Worm (Caenorhabditis elegans) whole organism, L4 larva: Measurements from ENCODE around the gene col-38.
A peak's percentile ranks its signal among the peaks of the same experiment; 100 is the strongest.

Experiments used
- D1046.2 ChIP-seq: fragments of 200-800 bp; sonication (Bioruptor generic); IDR thresholded peaks from 2 replicates; pipeline ENCODE4 v1.3.6; 2022; ENCODE audit warnings: missing genetic modification characterization, missing compliant biosample characterization
- F49E8.2 ChIP-seq: sonication (generic microtip); optimal IDR thresholded peaks from 2 replicates; lab custom pipeline; 2016; ENCODE audit warnings: missing compliant biosample characterization, mild to moderate bottlenecking, missing genetic modification characterization, borderline replicate concordance
- aly-2 ChIP-seq: sonication (generic microtip); optimal IDR thresholded peaks from 2 replicates; lab custom pipeline; 2018; ENCODE audit warnings: missing biosample characterization, missing genetic modification characterization
- ceh-20 ChIP-seq: fragments of 200-800 bp; sonication (Bioruptor generic); IDR thresholded peaks from 2 replicates; pipeline ENCODE4 v1.3.6; 2022; ENCODE audit warnings: missing genetic modification reagents, missing genetic modification characterization, missing compliant biosample characterization
- ceh-28 ChIP-seq: fragments of 150-350 bp; optimal IDR thresholded peaks from 2 replicates; lab custom pipeline; 2014; ENCODE audit warnings: missing biosample characterization, missing genetic modification reagents, missing genetic modification characterization
- ceh-32 ChIP-seq: sonication (generic microtip); optimal IDR thresholded peaks from 2 replicates; lab custom pipeline; 2016; ENCODE audit warnings: mild to moderate bottlenecking, missing genetic modification characterization, missing compliant biosample characterization; ENCODE audit not compliant: poor library complexity
- ceh-62 ChIP-seq: sonication (generic microtip); optimal IDR thresholded peaks from 2 replicates; lab custom pipeline; 2017; ENCODE audit warnings: missing biosample characterization, missing genetic modification characterization
- ceh-82 ChIP-seq: sonication (generic microtip); optimal IDR thresholded peaks from 2 replicates; lab custom pipeline; 2017; ENCODE audit warnings: missing biosample characterization, missing genetic modification characterization
- daf-19 ChIP-seq: fragments of 200-800 bp; sonication (Bioruptor generic); conservative IDR thresholded peaks from 2 replicates; pipeline ENCODE4 v1.3.6; 2022; ENCODE audit warnings: missing genetic modification characterization, missing compliant biosample characterization
- fkh-10 ChIP-seq: fragments of 150-350 bp; optimal IDR thresholded peaks from 2 replicates; lab custom pipeline; 2014; ENCODE audit warnings: missing biosample characterization, missing genetic modification reagents, missing genetic modification characterization
- hif-1 ChIP-seq, 2 experiments: sonication (generic microtip); optimal IDR thresholded peaks; 2 replicates each; lab custom pipeline; 2016 to 2017; ENCODE audit warnings: missing compliant biosample characterization in 2 of 2, missing genetic modification characterization in 2 of 2, missing genetic modification reagents in 2 of 2, missing genotype in 2 of 2, mild to moderate bottlenecking in 1 of 2
- hlh-30 ChIP-seq: sonication (generic microtip); optimal IDR thresholded peaks from 2 replicates; lab custom pipeline; 2017; ENCODE audit warnings: antibody characterized with exemption, mild to moderate bottlenecking, missing genetic modification characterization, missing compliant biosample characterization; ENCODE audit not compliant: insufficient read depth
- jun-1 ChIP-seq: fragments of 150-350 bp; optimal IDR thresholded peaks from 2 replicates; lab custom pipeline; 2014; ENCODE audit warnings: missing biosample characterization, missing genetic modification reagents, missing genetic modification characterization
- lin-13 ChIP-seq: fragments of 150-350 bp; optimal IDR thresholded peaks from 2 replicates; lab custom pipeline; 2014; ENCODE audit warnings: missing biosample characterization, missing genetic modification reagents, missing genetic modification characterization
- lin-29 ChIP-seq: fragments of 200-800 bp; sonication (Bioruptor generic); IDR thresholded peaks from 2 replicates; pipeline ENCODE4 v1.3.6; 2022; ENCODE audit warnings: missing genetic modification reagents, missing genetic modification characterization, missing compliant biosample characterization
- lir-3 ChIP-seq: sonication (generic microtip); optimal IDR thresholded peaks from 2 replicates; lab custom pipeline; 2016; ENCODE audit warnings: mild to moderate bottlenecking, missing genetic modification characterization, missing compliant biosample characterization
- madf-5 ChIP-seq, 2 experiments: fragments of 200-800 bp; sonication (Bioruptor generic); IDR thresholded peaks; 2 replicates each; pipeline ENCODE4 v1.3.6; 2022; ENCODE audit warnings: missing compliant biosample characterization in 2 of 2, missing genetic modification characterization in 2 of 2
- mdl-1 ChIP-seq, 2 experiments: fragments of 150-350 bp in 1 of 2; sonication (generic microtip) in 1 of 2; optimal IDR thresholded peaks; 2 replicates each; lab custom pipeline; 2014 to 2017; ENCODE audit warnings: missing biosample characterization in 2 of 2, missing genetic modification characterization in 2 of 2
- mep-1 ChIP-seq: fragments of 150-350 bp; sonication (generic microtip); optimal IDR thresholded peaks from 3 replicates; lab custom pipeline; 2014; ENCODE audit warnings: missing biosample characterization, missing genetic modification characterization
- mxl-3 ChIP-seq: fragments of 200-800 bp; sonication (Bioruptor generic); optimal IDR thresholded peaks from 2 replicates; lab custom pipeline; 2018; ENCODE audit warnings: mild to moderate bottlenecking, missing genetic modification characterization, missing compliant biosample characterization
- nhr-10 ChIP-seq: fragments of 150-350 bp; optimal IDR thresholded peaks from 2 replicates; lab custom pipeline; 2014; ENCODE audit warnings: missing biosample characterization, missing genetic modification characterization
- nhr-11 ChIP-seq: fragments of 150-350 bp; optimal IDR thresholded peaks from 2 replicates; lab custom pipeline; 2014; ENCODE audit warnings: missing biosample characterization, missing genetic modification characterization
- nhr-111 ChIP-seq: fragments of 200-800 bp; sonication (Bioruptor generic); optimal IDR thresholded peaks from 2 replicates; lab custom pipeline; 2018; ENCODE audit warnings: mild to moderate bottlenecking, missing genetic modification characterization, missing compliant biosample characterization
- nhr-25 ChIP-seq: sonication (generic microtip); optimal IDR thresholded peaks from 2 replicates; lab custom pipeline; 2017; ENCODE audit warnings: missing genetic modification characterization, mild to moderate bottlenecking, missing compliant biosample characterization, antibody characterized with exemption, moderate library complexity, borderline replicate concordance; ENCODE audit not compliant: insufficient read depth
- nhr-48 ChIP-seq: sonication (generic microtip); optimal IDR thresholded peaks from 2 replicates; lab custom pipeline; 2016; ENCODE audit warnings: mild to moderate bottlenecking, missing genetic modification characterization, missing compliant biosample characterization
- nhr-77 ChIP-seq: fragments of 150-350 bp; optimal IDR thresholded peaks from 2 replicates; lab custom pipeline; 2014; ENCODE audit warnings: missing biosample characterization, missing genetic modification characterization
- pha-4 ChIP-seq, 2 experiments: fragments of 150-350 bp in 1 of 2; fragments of 200-800 bp in 1 of 2; sonication (Bioruptor generic) in 1 of 2; IDR thresholded peaks in 1 of 2; optimal IDR thresholded peaks in 1 of 2; 2 replicates each; pipeline versions ENCODE4 v1.3.6 to Lab custom; 2014 to 2022; ENCODE audit warnings: missing genetic modification characterization in 2 of 2, missing genetic modification reagents in 2 of 2, missing biosample characterization in 1 of 2, missing compliant biosample characterization in 1 of 2
- php-3 ChIP-seq: fragments of 200-800 bp; sonication (Bioruptor generic); IDR thresholded peaks from 2 replicates; pipeline ENCODE4 v1.3.6; 2022; ENCODE audit warnings: missing genetic modification reagents, missing genetic modification characterization, missing compliant biosample characterization
- pqm-1 ChIP-seq: sonication (generic microtip); optimal IDR thresholded peaks from 2 replicates; lab custom pipeline; 2017; ENCODE audit warnings: missing biosample characterization, missing genetic modification characterization
- rbr-2 ChIP-seq: sonication (generic microtip); optimal IDR thresholded peaks from 2 replicates; lab custom pipeline; 2016; ENCODE audit warnings: missing genotype, missing genetic modification characterization, missing compliant biosample characterization
- set-16 ChIP-seq: fragments of 200-800 bp; sonication (Bioruptor generic); IDR thresholded peaks from 2 replicates; pipeline ENCODE4 v1.3.6; 2022; ENCODE audit warnings: missing genetic modification reagents, missing genetic modification characterization, missing compliant biosample characterization
- skn-1 ChIP-seq: fragments of 150-350 bp; optimal IDR thresholded peaks from 2 replicates; lab custom pipeline; 2014; ENCODE audit warnings: missing biosample characterization, missing genetic modification characterization
- spr-3 ChIP-seq: fragments of 200-800 bp; sonication (Bioruptor generic); optimal IDR thresholded peaks from 2 replicates; lab custom pipeline; 2018; ENCODE audit warnings: mild to moderate bottlenecking, missing genetic modification characterization, missing compliant biosample characterization
- unc-62 ChIP-seq, 3 experiments: fragments of 150-350 bp in 1 of 3; sonication (generic microtip); optimal IDR thresholded peaks in 2 of 3; peaks in 1 of 3; 1 replicate in 1 of 3; 2 replicates in 2 of 3; lab custom pipeline; 2014 to 2017; ENCODE audit warnings: missing biosample characterization in 3 of 3, missing genetic modification characterization in 3 of 3, missing genetic modification reagents in 3 of 3, missing genotype in 1 of 3
- zip-2 ChIP-seq: fragments of 150-350 bp; optimal IDR thresholded peaks from 2 replicates; lab custom pipeline; 2014; ENCODE audit warnings: missing biosample characterization, missing genetic modification characterization

Gene col-38

DNA sequence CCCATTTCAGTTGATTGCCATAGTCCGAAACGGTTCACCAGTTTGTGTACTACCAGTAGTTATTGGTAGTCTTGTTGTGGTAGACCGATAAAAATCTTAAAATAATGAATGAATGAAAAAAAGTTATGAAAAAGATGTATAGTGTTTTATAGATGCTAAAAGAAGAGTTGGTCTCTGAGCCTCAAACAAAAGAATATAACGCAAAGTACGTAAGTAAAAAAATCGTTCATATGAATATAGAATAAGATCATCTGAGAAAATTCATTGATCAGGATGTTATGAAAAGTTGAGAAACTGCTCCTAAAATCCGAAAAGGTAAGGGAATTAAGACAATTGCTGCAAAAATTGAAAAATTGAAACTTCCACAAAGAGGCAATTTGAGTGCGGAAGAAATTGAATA lies 48.6 kb upstream of the col-38 start, which contains the start of gene chhy-1:
Gene chhy-1, minus strand, starts transcription at position 101 of the 400 bp plus-strand sequence.
- TF ChIP-seq mdl-1 (tag; optimal IDR thresholded peaks at IDR 0.05; lab: Kevin White, UChicago) (no peak), nhr-77 (tag; lab: Kevin White, UChicago) (no peak), spr-3 (GFP tag; lab: Kevin White, UChicago) (no peak), ceh-62 (no peak), madf-5 (GFP tag; IDR thresholded peaks at IDR 0.05; lab: Robert Waterston, UW) (no peak), hif-1 (tag; optimal IDR thresholded peaks at IDR 0.05; lab: Kevin White, UChicago) (no peak), nhr-48 (no peak), mxl-3 (GFP tag; lab: Kevin White, UChicago) (no peak), aly-2 (tag; lab: Kevin White, UChicago) (no peak), ceh-82 (tag; lab: Kevin White, UChicago) (no peak), nhr-25 (tag; lab: Kevin White, UChicago) (no peak), php-3 (GFP tag; lab: Robert Waterston, UW) (no peak), hlh-30 (tag; lab: Kevin White, UChicago) (no peak), lir-3 (tag; lab: Kevin White, UChicago) (no peak), ceh-28 (tag; lab: Kevin White, UChicago) (no peak), zip-2 (no peak), nhr-10 (tag; lab: Kevin White, UChicago) (no peak)

DNA sequence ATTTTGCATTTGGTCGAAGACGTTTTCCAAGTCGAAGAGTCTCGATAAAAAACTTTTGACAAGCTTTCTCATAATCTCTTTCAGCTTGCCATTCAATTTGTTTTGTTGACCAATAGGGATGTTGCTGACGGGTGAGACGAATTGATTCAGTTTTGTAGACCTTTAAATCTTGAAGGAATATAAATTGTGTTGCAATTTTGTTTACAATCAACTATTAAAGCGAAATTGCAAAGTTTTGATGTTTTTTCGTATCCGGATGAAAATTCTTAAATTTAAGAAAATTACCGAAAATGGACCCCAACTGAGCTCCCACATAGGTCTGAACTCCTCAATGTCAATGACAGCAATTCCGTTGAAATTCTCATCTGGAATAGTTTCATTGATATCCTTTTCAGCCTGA lies 47.3 kb upstream of the col-38 start:
- no peak for TF ChIP-seq pqm-1 (tag; lab: Kevin White, UChicago)
- peak in 1 of 2 experiments; percentile 91 for TF ChIP-seq unc-62 (GFP tag; optimal IDR thresholded peaks at IDR 0.05 in 1 of 2; lab: Kevin White, UChicago)
- TF ChIP-seq unc-62 (tag; optimal IDR thresholded peaks at IDR 0.05; lab: Kevin White, UChicago): no peak
- TF ChIP-seq, all 104 proteins: peak for 1

- TF ChIP-seq rbr-2 (tag; lab: Kevin White, UChicago) (no peak), ceh-82 (tag; lab: Kevin White, UChicago) (no peak), ceh-20 (no peak), D1046.2 (GFP tag; lab: Robert Waterston, UW) (no peak), pha-4 (GFP tag; IDR thresholded peaks at IDR 0.05; lab: Robert Waterston, UW) (no peak), pha-4 (tag; optimal IDR thresholded peaks at IDR 0.05; lab: Kevin White, UChicago) (no peak), nhr-111 (GFP tag; lab: Kevin White, UChicago) (no peak), aly-2 (tag; lab: Kevin White, UChicago) (no peak), daf-19 (GFP tag; lab: Robert Waterston, UW) (no peak), skn-1 (tag; lab: Kevin White, UChicago) (no peak), F49E8.2 (no peak), ceh-32 (tag; lab: Kevin White, UChicago) (no peak), lin-13 (GFP tag; lab: Kevin White, UChicago) (no peak), lin-29 (GFP tag; lab: Robert Waterston, UW) (no peak), mep-1 (tag; lab: Kevin White, UChicago) (no peak), set-16 (no peak), jun-1 (tag; lab: Kevin White, UChicago) (no peak)
These were observed 43.6 kb upstream of the col-38 start, which contains the start of gene T22C8.1 for ce11 chrII:8612470-8612869. T22C8.1 (plus strand) TSS chrII:8612770.

DNA sequence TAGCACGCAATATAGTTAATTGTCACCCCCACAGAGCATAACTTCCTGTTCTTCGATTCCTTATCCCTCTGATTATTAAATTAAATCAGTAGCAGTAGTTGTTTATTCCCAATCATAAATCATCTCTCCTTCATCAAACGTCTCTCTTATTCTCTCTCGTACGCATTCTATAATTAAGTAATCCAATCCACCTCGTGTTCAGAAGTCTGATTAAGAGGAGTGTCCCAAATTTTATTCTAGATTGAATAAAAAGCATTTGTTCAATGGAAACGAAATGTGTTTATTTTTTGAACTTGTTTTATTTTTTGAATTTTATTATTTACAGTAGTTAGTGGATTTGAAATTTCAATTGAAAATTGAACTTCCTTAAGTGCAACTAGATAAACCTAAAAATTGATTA lies 42.4 kb upstream of the col-38 start:
- TF ChIP-seq nhr-11 (tag; lab: Kevin White, UChicago) (no peak), fkh-10 (GFP tag; lab: Kevin White, UChicago) (no peak), php-3 (GFP tag; lab: Robert Waterston, UW) (no peak)
